Worm (Caenorhabditis elegans) whole organism, young adult: ENCODE results near the gene K09C8.8.
A peak's percentile ranks its signal among the peaks of the same experiment; 100 is the strongest.

Source experiments
- D2030.7 ChIP-seq: fragments of 200-800 bp; sonication (Bioruptor generic); IDR thresholded peaks from 2 replicates; pipeline ENCODE4 v1.3.6; 2022; ENCODE audit warnings: missing genetic modification reagents, missing genetic modification characterization, missing compliant biosample characterization
- F55B11.4 ChIP-seq: sonication (generic microtip); optimal IDR thresholded peaks from 2 replicates; lab custom pipeline; 2016; ENCODE audit warnings: missing compliant biosample characterization, missing genetic modification characterization, borderline replicate concordance; ENCODE audit not compliant: insufficient read depth
- F57C9.4 ChIP-seq: sonication (generic microtip); optimal IDR thresholded peaks from 2 replicates; lab custom pipeline; 2017; ENCODE audit warnings: mild to moderate bottlenecking, missing genetic modification characterization, missing compliant biosample characterization
- K11D2.4 ChIP-seq: fragments of 200-800 bp; sonication (Bioruptor generic); IDR thresholded peaks from 2 replicates; pipeline ENCODE4 v1.3.6; 2022; ENCODE audit warnings: missing genetic modification reagents, missing genetic modification characterization, missing compliant biosample characterization
- T07F8.4 ChIP-seq: sonication (generic microtip); optimal IDR thresholded peaks from 2 replicates; lab custom pipeline; 2016; ENCODE audit warnings: mild to moderate bottlenecking, missing genetic modification characterization, moderate library complexity, missing compliant biosample characterization
- Y53G8AR.9 ChIP-seq: fragments of 200-800 bp; sonication (Bioruptor generic); conservative IDR thresholded peaks from 2 replicates; pipeline ENCODE4 v1.3.6; 2022; ENCODE audit warnings: missing genetic modification reagents, missing genetic modification characterization, missing compliant biosample characterization
- Y95B8A.8 ChIP-seq: fragments of 200-800 bp; sonication (Bioruptor generic); IDR thresholded peaks from 2 replicates; pipeline ENCODE4 v1.3.6; 2022; ENCODE audit warnings: missing genetic modification reagents, missing genetic modification characterization, missing compliant biosample characterization
- bed-1 ChIP-seq: fragments of 200-800 bp; sonication (Bioruptor generic); IDR thresholded peaks from 2 replicates; pipeline ENCODE4 v1.3.6; 2022; ENCODE audit warnings: missing genetic modification reagents, missing genetic modification characterization, missing compliant biosample characterization
- cebp-1 ChIP-seq, 2 experiments: fragments of 200-800 bp in 1 of 2; sonication (Bioruptor generic) in 1 of 2; sonication (generic microtip) in 1 of 2; IDR thresholded peaks in 1 of 2; optimal IDR thresholded peaks in 1 of 2; 2 replicates each; pipeline versions ENCODE4 v1.3.6 to Lab custom; 2017 to 2022; ENCODE audit warnings: missing compliant biosample characterization in 2 of 2, missing genetic modification characterization in 2 of 2, mild to moderate bottlenecking in 1 of 2, missing genetic modification reagents in 1 of 2, moderate library complexity in 1 of 2
- cebp-2 ChIP-seq: fragments of 200-800 bp; sonication (Bioruptor generic); IDR thresholded peaks from 2 replicates; pipeline ENCODE4 v1.3.6; 2022; ENCODE audit warnings: missing genetic modification characterization, missing compliant biosample characterization
- ceh-91 ChIP-seq: fragments of 200-800 bp; sonication (Bioruptor generic); IDR thresholded peaks from 2 replicates; pipeline ENCODE4 v1.3.6; 2022; ENCODE audit warnings: missing genetic modification reagents, missing genetic modification characterization, missing compliant biosample characterization
- dox-1 ChIP-seq: fragments of 200-800 bp; sonication (Bioruptor generic); IDR thresholded peaks from 2 replicates; pipeline ENCODE4 v1.3.6; 2022; ENCODE audit warnings: missing genetic modification reagents, missing genetic modification characterization, missing compliant biosample characterization
- dpl-1 ChIP-seq: fragments of 150-350 bp; optimal IDR thresholded peaks from 2 replicates; lab custom pipeline; 2014; ENCODE audit warnings: missing biosample characterization, missing genetic modification reagents, missing genetic modification characterization
- ekl-4 ChIP-seq: fragments of 200-800 bp; sonication (Bioruptor generic); IDR thresholded peaks from 2 replicates; pipeline ENCODE4 v1.3.6; 2022; ENCODE audit warnings: missing genetic modification reagents, missing genetic modification characterization, missing compliant biosample characterization
- ets-4 ChIP-seq: fragments of 200-800 bp; sonication (Bioruptor generic); optimal IDR thresholded peaks from 2 replicates; lab custom pipeline; 2018; ENCODE audit warnings: mild to moderate bottlenecking, missing genetic modification characterization, missing compliant biosample characterization
- hlh-26 ChIP-seq: fragments of 200-800 bp; sonication (Bioruptor generic); conservative IDR thresholded peaks from 2 replicates; pipeline ENCODE4 v1.3.6; 2022; ENCODE audit warnings: missing genetic modification reagents, missing genetic modification characterization, missing compliant biosample characterization
- hrde-1 ChIP-seq: sonication (generic microtip); optimal IDR thresholded peaks from 2 replicates; lab custom pipeline; 2016; ENCODE audit warnings: missing genetic modification characterization, mild to moderate bottlenecking, missing compliant biosample characterization, moderate library complexity, missing genotype, missing genetic modification reagents, borderline replicate concordance
- lag-1 ChIP-seq: fragments of 200-800 bp; sonication (Bioruptor generic); IDR thresholded peaks from 2 replicates; pipeline ENCODE4 v1.3.6; 2022; ENCODE audit warnings: missing genetic modification reagents, missing genetic modification characterization, missing compliant biosample characterization
- let-607 ChIP-seq, 2 experiments: fragments of 200-800 bp in 1 of 2; sonication (Bioruptor generic) in 1 of 2; sonication (generic microtip) in 1 of 2; optimal IDR thresholded peaks; 2 replicates each; lab custom pipeline; 2016 to 2018; ENCODE audit warnings: mild to moderate bottlenecking in 2 of 2, missing compliant biosample characterization in 2 of 2, missing genetic modification characterization in 2 of 2, moderate library complexity in 2 of 2, missing genotype in 1 of 2
- lir-1 ChIP-seq: fragments of 200-800 bp; sonication (Bioruptor generic); conservative IDR thresholded peaks from 2 replicates; pipeline ENCODE4 v1.3.6; 2022; ENCODE audit warnings: missing genetic modification reagents, missing genetic modification characterization, missing compliant biosample characterization
- madf-3 ChIP-seq: fragments of 200-800 bp; sonication (Bioruptor generic); IDR thresholded peaks from 2 replicates; pipeline ENCODE4 v1.3.6; 2022; ENCODE audit warnings: missing genetic modification reagents, missing genetic modification characterization, missing compliant biosample characterization
- madf-8 ChIP-seq: fragments of 200-800 bp; sonication (Bioruptor generic); conservative IDR thresholded peaks from 2 replicates; pipeline ENCODE4 v1.3.6; 2022; ENCODE audit warnings: missing genetic modification reagents, missing genetic modification characterization, missing compliant biosample characterization
- nfya-1 ChIP-seq: sonication (generic microtip); optimal IDR thresholded peaks from 2 replicates; lab custom pipeline; 2017; ENCODE audit warnings: antibody characterized with exemption, missing compliant biosample characterization, missing genetic modification characterization, borderline replicate concordance; ENCODE audit not compliant: insufficient read depth
- nhr-80 ChIP-seq: sonication (generic microtip); optimal IDR thresholded peaks from 2 replicates; lab custom pipeline; 2016; ENCODE audit warnings: missing genetic modification characterization, missing compliant biosample characterization
- rcor-1 ChIP-seq: fragments of 200-800 bp; sonication (Bioruptor generic); IDR thresholded peaks from 2 replicates; pipeline ENCODE4 v1.3.6; 2022; ENCODE audit warnings: missing genetic modification reagents, missing genetic modification characterization, missing compliant biosample characterization
- repo-1 ChIP-seq: sonication (generic microtip); optimal IDR thresholded peaks from 2 replicates; lab custom pipeline; 2017; ENCODE audit warnings: mild to moderate bottlenecking, missing genetic modification characterization, missing compliant biosample characterization
- snpc-1.1 ChIP-seq: sonication (generic microtip); optimal IDR thresholded peaks from 2 replicates; lab custom pipeline; 2017; ENCODE audit warnings: missing genetic modification characterization, mild to moderate bottlenecking, missing compliant biosample characterization, antibody characterized with exemption, moderate library complexity, missing genotype, missing genetic modification reagents; ENCODE audit not compliant: insufficient read depth
- sptf-2 ChIP-seq: fragments of 200-800 bp; sonication (Bioruptor generic); optimal IDR thresholded peaks from 2 replicates; lab custom pipeline; 2018; ENCODE audit warnings: mild to moderate bottlenecking, missing genetic modification characterization, missing compliant biosample characterization
- xnd-1 ChIP-seq: sonication (generic microtip); optimal IDR thresholded peaks from 2 replicates; lab custom pipeline; 2016; ENCODE audit warnings: missing genotype, missing genetic modification reagents, missing genetic modification characterization, missing compliant biosample characterization
- ztf-6 ChIP-seq: fragments of 200-800 bp; sonication (Bioruptor generic); IDR thresholded peaks from 2 replicates; pipeline ENCODE4 v1.3.6; 2022; ENCODE audit warnings: missing genetic modification reagents, missing genetic modification characterization, missing compliant biosample characterization

The K09C8.8 gene

ce11 chrX:10948852-10949251, 21.9 kb upstream of the K09C8.8 start, which contains the start of gene T21B6.3:
Gene T21B6.3 (minus strand): TSS chrX:10948952.
- TF ChIP-seq snpc-1.1 (tag; lab: Kevin White, UChicago) (no peak), madf-3 (GFP tag; lab: Robert Waterston, UW) (no peak), K11D2.4 (GFP tag; lab: Robert Waterston, UW) (no peak), Y95B8A.8 (GFP tag; lab: Robert Waterston, UW) (no peak), F57C9.4 (tag; lab: Kevin White, UChicago) (no peak), dox-1 (GFP tag; lab: Robert Waterston, UW) (no peak), xnd-1 (tag; lab: Kevin White, UChicago) (no peak), F55B11.4 (tag; lab: Kevin White, UChicago) (no peak), lir-1 (GFP tag; lab: Robert Waterston, UW) (no peak), hlh-26 (GFP tag; lab: Robert Waterston, UW) (no peak), bed-1 (GFP tag; lab: Robert Waterston, UW) (no peak), Y53G8AR.9 (GFP tag; lab: Robert Waterston, UW) (no peak), T07F8.4 (no peak), cebp-1 (GFP tag; IDR thresholded peaks at IDR 0.05; lab: Robert Waterston, UW) (no peak), cebp-1 (tag; optimal IDR thresholded peaks at IDR 0.05; lab: Kevin White, UChicago) (no peak), D2030.7 (GFP tag; lab: Robert Waterston, UW) (no peak), madf-8 (GFP tag; lab: Robert Waterston, UW) (no peak), rcor-1 (GFP tag; lab: Robert Waterston, UW) (no peak)

- TF ChIP-seq ztf-6, result no peak
- no peak for TF ChIP-seq ceh-91
- TF ChIP-seq ets-4 (GFP tag; lab: Kevin White, UChicago), result no peak
- no peak for TF ChIP-seq sptf-2
- TF ChIP-seq dpl-1 (GFP tag; lab: Kevin White, UChicago), result no peak
- TF ChIP-seq hrde-1 (tag; lab: Kevin White, UChicago), result no peak
- TF ChIP-seq repo-1 (tag; lab: Kevin White, UChicago), result no peak
- no peak for TF ChIP-seq nfya-1 (tag; lab: Kevin White, UChicago)
- no peak for TF ChIP-seq lag-1 (GFP tag; lab: Robert Waterston, UW)
- TF ChIP-seq let-607 (tag; optimal IDR thresholded peaks at IDR 0.05; lab: Kevin White, UChicago), result no peak
Observed at ce11 chrX:10951168-10951567, 19.6 kb upstream of the K09C8.8 start, which contains the start of gene K09C8.7. Gene K09C8.7 (minus strand): TSS chrX:10951393.

- peak; percentile 6 for TF ChIP-seq nhr-80 (tag; lab: Kevin White, UChicago)
- no peak for TF ChIP-seq cebp-2 (GFP tag; lab: Robert Waterston, UW)
Observed at ce11 chrX:10951922-10952321, 18.8 kb upstream of the K09C8.8 start.

ce11 chrX:10953834-10954233, 16.9 kb upstream of the K09C8.8 start, which contains the start of gene pbo-4:
Gene pbo-4 (plus strand): TSS chrX:10954134.
- TF ChIP-seq ekl-4 (GFP tag; lab: Robert Waterston, UW), result no peak
